Worm (Caenorhabditis elegans) whole organism, L2 larva: ENCODE measurements around the gene dyf-11.

Source experiments
- R02D3.7 ChIP-seq: fragments of 150-350 bp; optimal IDR thresholded peaks from 2 replicates; lab custom pipeline; 2014; ENCODE audit warnings: missing biosample characterization, missing genetic modification characterization
- elt-3 ChIP-seq: sonication (generic microtip); optimal IDR thresholded peaks from 2 replicates; lab custom pipeline; 2017; ENCODE audit warnings: missing biosample characterization, missing genetic modification characterization
- gmeb-1 ChIP-seq: fragments of 150-350 bp; optimal IDR thresholded peaks from 2 replicates; lab custom pipeline; 2014; ENCODE audit warnings: missing biosample characterization, missing genetic modification characterization
- mab-5 ChIP-seq: fragments of 150-350 bp; optimal IDR thresholded peaks from 2 replicates; lab custom pipeline; 2014; ENCODE audit warnings: missing biosample characterization, missing genetic modification characterization
- mdl-1 ChIP-seq, 2 experiments: fragments of 150-350 bp in 1 of 2; sonication (generic microtip) in 1 of 2; optimal IDR thresholded peaks; 2 replicates each; lab custom pipeline; 2017; ENCODE audit warnings: missing biosample characterization in 2 of 2, missing genetic modification characterization in 2 of 2
- nhr-11 ChIP-seq: fragments of 150-350 bp; optimal IDR thresholded peaks from 2 replicates; lab custom pipeline; 2014; ENCODE audit warnings: missing biosample characterization, missing genetic modification characterization
- sma-9 ChIP-seq, 2 experiments: fragments of 150-350 bp in 1 of 2; sonication (generic microtip) in 1 of 2; optimal IDR thresholded peaks; 2 replicates each; lab custom pipeline; 2014 to 2016; ENCODE audit warnings: missing genetic modification characterization in 2 of 2, mild to moderate bottlenecking in 1 of 2, missing biosample characterization in 1 of 2, missing compliant biosample characterization in 1 of 2, missing genetic modification reagents in 1 of 2, moderate library complexity in 1 of 2
- snpc-4 ChIP-seq: fragments of 150-350 bp; optimal IDR thresholded peaks from 2 replicates; lab custom pipeline; 2014; ENCODE audit warnings: missing biosample characterization, missing genetic modification characterization

ce11 chrX:763452-763851 is at the start of gene dyf-11:
- TF ChIP-seq gmeb-1 (no peak), R02D3.7 (no peak), nhr-11 (tag; lab: Kevin White, UChicago) (no peak), elt-3 (no peak), sma-9 (GFP tag; optimal IDR thresholded peaks at IDR 0.05; lab: Kevin White, UChicago) (no peak), sma-9 (tag; optimal IDR thresholded peaks at IDR 0.05; lab: Kevin White, UChicago) (no peak), snpc-4 (tag; lab: Kevin White, UChicago) (no peak), mab-5 (tag; lab: Kevin White, UChicago) (no peak), mdl-1 (tag; optimal IDR thresholded peaks at IDR 0.05; lab: Kevin White, UChicago) (no peak)
